Worm (Caenorhabditis elegans): ENCODE measurements around the gene C15C8.8.

DNA sequence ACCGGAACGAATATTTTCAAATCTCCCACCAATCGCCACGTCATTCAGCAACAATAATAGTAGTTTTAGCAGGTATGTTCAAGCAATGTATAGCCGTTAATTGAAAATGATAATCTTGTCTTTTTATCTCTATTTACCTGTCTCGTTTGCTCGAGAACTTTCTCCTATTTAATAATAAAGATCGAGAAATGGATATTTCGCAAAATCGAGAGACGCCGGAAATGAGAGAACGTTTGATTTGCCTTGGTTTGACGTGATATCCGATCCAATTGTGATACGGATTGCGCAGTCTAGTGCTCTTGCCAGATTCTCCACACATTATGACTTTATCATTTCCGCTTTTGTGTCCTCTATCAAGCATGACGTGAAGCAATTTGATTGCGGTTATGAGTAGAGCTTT, 21.5 kb upstream of the C15C8.8 start:
- TF ChIP-seq Y22D7AL.16 (tag; optimal IDR thresholded peaks at IDR 0.05): no peak
- no peak for TF ChIP-seq ama-1 (optimal IDR thresholded peaks at IDR 0.05)

Measured in whole organism, late embryonic.